Fruit fly (Drosophila melanogaster): Measurements from ENCODE around the gene CG17991.

The CG17991 gene

dm6 chr3R:27288202-27289135 lies 47.4 kb downstream of the CG17991 start, which contains the start of the genes bigmax and Hmu (continued):
- TF ChIP-seq kay (GFP tag; optimal IDR thresholded peaks at IDR 0.05) (peak; percentile 77), Dek (tag; optimal IDR thresholded peaks at IDR 0.05) (peak; percentile 78), gro (GFP tag; optimal IDR thresholded peaks at IDR 0.05) (peak; percentile 91), CG7357 (GFP tag; IDR thresholded peaks at IDR 0.05) (peak; percentile 69; the same call in 2 of the 3 replicates), HHEX (GFP tag; optimal IDR thresholded peaks at IDR 0.05) (peak; percentile 74), gce (GFP tag; IDR thresholded peaks at IDR 0.05) (peak; percentile 59; the same call in 1 of the 3 replicates), CG11560 (tag; IDR thresholded peaks at IDR 0.05) (peak; percentile 67; the same call in 2 of the 3 replicates), CG8944 (GFP tag; optimal IDR thresholded peaks at IDR 0.05) (peak; percentile 92), pita (GFP tag; optimal IDR thresholded peaks at IDR 0.05) (no peak), Nf-YA (GFP tag; IDR thresholded peaks at IDR 0.05) (peak; percentile 45; the same call in 1 of the 2 replicates), TFAM (GFP tag; optimal IDR thresholded peaks at IDR 0.05) (no peak), pros (GFP tag; optimal IDR thresholded peaks at IDR 0.05) (no peak), E2f1 (GFP tag; IDR thresholded peaks at IDR 0.05) (peak; percentile 78), CG12659 (GFP tag; optimal IDR thresholded peaks at IDR 0.05) (peak; percentile 91), Dp (GFP tag; optimal IDR thresholded peaks at IDR 0.05) (peak; percentile 37), D19A (tag; optimal IDR thresholded peaks at IDR 0.05) (peak; percentile 55), phol (tag; optimal IDR thresholded peaks at IDR 0.05) (peak; percentile 87), danr (GFP tag; IDR thresholded peaks at IDR 0.05) (peak; percentile 48; the same call in 1 of the 2 replicates), fd102C (GFP tag; optimal IDR thresholded peaks at IDR 0.05) (no peak), unpg (GFP tag; optimal IDR thresholded peaks at IDR 0.05) (peak; percentile 82), CG1602 (GFP tag; optimal IDR thresholded peaks at IDR 0.05) (peak; percentile 84), CG8281 (tag; optimal IDR thresholded peaks at IDR 0.05) (peak; percentile 21), HLH4C (GFP tag; IDR thresholded peaks at IDR 0.05; ENCODE audit: partially characterized antibody) (peak; percentile 83), CG12391 (tag; optimal IDR thresholded peaks at IDR 0.05) (peak; percentile 91), sr (GFP tag; IDR thresholded peaks at IDR 0.05) (peak; percentile 45; the same call in 1 of the 3 replicates), Dad (GFP tag; optimal IDR thresholded peaks at IDR 0.05) (peak; percentile 86), CG11696 (GFP tag; IDR thresholded peaks at IDR 0.05) (no peak), Myb (GFP tag; optimal IDR thresholded peaks at IDR 0.05) (peak; percentile 81), Mrtf (GFP tag; IDR thresholded peaks at IDR 0.05) (peak; percentile 73), hb (GFP tag; IDR thresholded peaks at IDR 0.05; ENCODE audit: partially characterized antibody) (peak; percentile 85), jigr1 (GFP tag; IDR thresholded peaks at IDR 0.05) (peak; percentile 74; the same call in 2 of the 3 replicates), MESR4 (GFP tag; optimal IDR thresholded peaks at IDR 0.05) (peak; percentile 89), ro (GFP tag; IDR thresholded peaks at IDR 0.05) (peak; percentile 53), schlank (tag; optimal IDR thresholded peaks at IDR 0.05) (peak; percentile 68), CG8924 (tag; optimal IDR thresholded peaks at IDR 0.05) (peak; percentile 80), stc (GFP tag; IDR thresholded peaks at IDR 0.05) (peak; percentile 78), CG9727 (GFP tag; optimal IDR thresholded peaks at IDR 0.05) (peak; percentile 82), bsh (GFP tag; optimal IDR thresholded peaks at IDR 0.05) (peak; percentile 26 to 78), GATAe (GFP tag; conservative IDR thresholded peaks at IDR 0.05) (peak; percentile 77), Doc3 (GFP tag; IDR thresholded peaks at IDR 0.05; ENCODE audit: partially characterized antibody) (peak; percentile 95), CG1832 (GFP tag; optimal IDR thresholded peaks at IDR 0.05) (no peak), hbn (GFP tag; IDR thresholded peaks at IDR 0.05; ENCODE audit: partially characterized antibody) (peak; percentile 94), CG13894 (tag; optimal IDR thresholded peaks at IDR 0.05) (peak; percentile 90), CG16779 (GFP tag; IDR thresholded peaks at IDR 0.05) (peak; percentile 60), CG1529 (GFP tag; optimal IDR thresholded peaks at IDR 0.05) (peak; percentile 41), gem (tag; optimal IDR thresholded peaks at IDR 0.05) (peak; percentile 89), Ssrp (tag; optimal IDR thresholded peaks at IDR 0.05) (peak; percentile 70)
